Worm (Caenorhabditis elegans) whole organism, L2 larva: ENCODE data around the gene D2045.8.

Experiments
- C34F6.9 ChIP-seq: fragments of 150-350 bp; optimal IDR thresholded peaks from 2 replicates; lab custom pipeline; 2014; ENCODE audit warnings: missing biosample characterization, missing genetic modification characterization
- F13H6.1 ChIP-seq: sonication (generic microtip); optimal IDR thresholded peaks from 2 replicates; lab custom pipeline; 2016; ENCODE audit warnings: missing genetic modification characterization, missing compliant biosample characterization
- R02D3.7 ChIP-seq: fragments of 150-350 bp; optimal IDR thresholded peaks from 2 replicates; lab custom pipeline; 2014; ENCODE audit warnings: missing biosample characterization, missing genetic modification characterization
- Y55F3AM.14 ChIP-seq: fragments of 200-800 bp; sonication (Bioruptor generic); optimal IDR thresholded peaks from 2 replicates; lab custom pipeline; 2018; ENCODE audit warnings: mild to moderate bottlenecking, missing genetic modification characterization, missing compliant biosample characterization
- ZK546.5 ChIP-seq: sonication (generic microtip); optimal IDR thresholded peaks from 2 replicates; lab custom pipeline; 2017; ENCODE audit warnings: missing biosample characterization, missing genetic modification characterization
- alr-1 ChIP-seq: fragments of 150-350 bp; optimal IDR thresholded peaks from 2 replicates; lab custom pipeline; 2014; ENCODE audit warnings: missing biosample characterization, missing genetic modification characterization
- aly-2 ChIP-seq: fragments of 150-350 bp; optimal IDR thresholded peaks from 2 replicates; lab custom pipeline; 2014; ENCODE audit warnings: missing biosample characterization, missing genetic modification characterization
- blmp-1 ChIP-seq: sonication (generic microtip); optimal IDR thresholded peaks from 2 replicates; lab custom pipeline; 2017; ENCODE audit warnings: missing genetic modification characterization, mild to moderate bottlenecking, missing compliant biosample characterization, antibody characterized with exemption, moderate library complexity; ENCODE audit not compliant: insufficient read depth
- ceh-16 ChIP-seq: fragments of 150-350 bp; optimal IDR thresholded peaks from 2 replicates; lab custom pipeline; 2014; ENCODE audit warnings: missing biosample characterization, missing genetic modification characterization
- ceh-82 ChIP-seq: fragments of 150-350 bp; optimal IDR thresholded peaks from 2 replicates; lab custom pipeline; 2014; ENCODE audit warnings: missing biosample characterization, missing genetic modification characterization
- crh-2 ChIP-seq: sonication (generic microtip); optimal IDR thresholded peaks from 2 replicates; lab custom pipeline; 2017; ENCODE audit warnings: missing biosample characterization, missing genetic modification characterization
- dmd-4 ChIP-seq: sonication (generic microtip); optimal IDR thresholded peaks from 2 replicates; lab custom pipeline; 2017; ENCODE audit warnings: missing biosample characterization, missing genetic modification characterization
- egl-27 ChIP-seq: sonication (generic microtip); optimal IDR thresholded peaks from 3 replicates; lab custom pipeline; 2017; ENCODE audit warnings: missing biosample characterization, missing genetic modification reagents, missing genetic modification characterization
- elt-1 ChIP-seq: fragments of 150-350 bp; optimal IDR thresholded peaks from 2 replicates; lab custom pipeline; 2014; ENCODE audit warnings: missing biosample characterization, missing genetic modification characterization
- elt-3 ChIP-seq: sonication (generic microtip); optimal IDR thresholded peaks from 2 replicates; lab custom pipeline; 2017; ENCODE audit warnings: missing biosample characterization, missing genetic modification characterization
- fos-1 ChIP-seq: fragments of 150-350 bp; optimal IDR thresholded peaks from 2 replicates; lab custom pipeline; 2014; ENCODE audit warnings: missing biosample characterization, missing genetic modification characterization
- lin-11 ChIP-seq: fragments of 150-350 bp; sonication (generic microtip); optimal IDR thresholded peaks from 2 replicates; lab custom pipeline; 2014; ENCODE audit warnings: missing biosample characterization, missing genetic modification characterization, inconsistent platforms, mixed read lengths
- lin-13 ChIP-seq: fragments of 150-350 bp; optimal IDR thresholded peaks from 2 replicates; lab custom pipeline; 2014; ENCODE audit warnings: missing biosample characterization, missing genetic modification reagents, missing genetic modification characterization
- lin-39 ChIP-seq: fragments of 150-350 bp; optimal IDR thresholded peaks from 2 replicates; lab custom pipeline; 2014; ENCODE audit warnings: missing biosample characterization, missing genetic modification reagents, missing genetic modification characterization
- lsy-2 ChIP-seq, 2 experiments: fragments of 150-350 bp in 1 of 2; sonication (generic microtip) in 1 of 2; optimal IDR thresholded peaks; 2 replicates each; lab custom pipeline; 2014 to 2017; ENCODE audit warnings: missing biosample characterization in 2 of 2, missing genetic modification characterization in 2 of 2
- mab-5 ChIP-seq: fragments of 150-350 bp; optimal IDR thresholded peaks from 2 replicates; lab custom pipeline; 2014; ENCODE audit warnings: missing biosample characterization, missing genetic modification characterization
- mbf-1 ChIP-seq: sonication (generic microtip); optimal IDR thresholded peaks from 2 replicates; lab custom pipeline; 2017; ENCODE audit warnings: missing biosample characterization, missing genetic modification characterization
- mdl-1 ChIP-seq, 2 experiments: fragments of 150-350 bp in 1 of 2; sonication (generic microtip) in 1 of 2; optimal IDR thresholded peaks; 2 replicates each; lab custom pipeline; 2017; ENCODE audit warnings: missing biosample characterization in 2 of 2, missing genetic modification characterization in 2 of 2
- nhr-10 ChIP-seq: sonication (generic microtip); optimal IDR thresholded peaks from 2 replicates; lab custom pipeline; 2017; ENCODE audit warnings: missing biosample characterization, missing genetic modification characterization
- nhr-11 ChIP-seq: fragments of 150-350 bp; optimal IDR thresholded peaks from 2 replicates; lab custom pipeline; 2014; ENCODE audit warnings: missing biosample characterization, missing genetic modification characterization
- nhr-12 ChIP-seq: fragments of 150-350 bp; optimal IDR thresholded peaks from 2 replicates; lab custom pipeline; 2014; ENCODE audit warnings: missing biosample characterization, missing genetic modification characterization
- nhr-129 ChIP-seq: fragments of 150-350 bp; optimal IDR thresholded peaks from 2 replicates; lab custom pipeline; 2014; ENCODE audit warnings: missing biosample characterization, missing genetic modification characterization
- nhr-21 ChIP-seq: fragments of 150-350 bp; optimal IDR thresholded peaks from 2 replicates; lab custom pipeline; 2014; ENCODE audit warnings: missing biosample characterization, missing genetic modification characterization
- nhr-237 ChIP-seq: fragments of 150-350 bp; optimal IDR thresholded peaks from 2 replicates; lab custom pipeline; 2014; ENCODE audit warnings: missing biosample characterization, missing genetic modification characterization
- nhr-25 ChIP-seq: fragments of 150-350 bp; sonication (generic microtip); optimal IDR thresholded peaks from 3 replicates; lab custom pipeline; 2014; ENCODE audit warnings: missing biosample characterization, missing genetic modification characterization
- nhr-6 ChIP-seq: fragments of 150-350 bp; optimal IDR thresholded peaks from 2 replicates; lab custom pipeline; 2014; ENCODE audit warnings: missing biosample characterization, missing genetic modification characterization
- peb-1 ChIP-seq: fragments of 150-350 bp; optimal IDR thresholded peaks from 2 replicates; lab custom pipeline; 2014; ENCODE audit warnings: missing biosample characterization, missing genetic modification characterization
- sem-4 ChIP-seq: fragments of 150-350 bp; optimal IDR thresholded peaks from 2 replicates; lab custom pipeline; 2014; ENCODE audit warnings: missing biosample characterization, missing genetic modification reagents, missing genetic modification characterization
- skn-1 ChIP-seq: sonication (generic microtip); optimal IDR thresholded peaks from 2 replicates; lab custom pipeline; 2017; ENCODE audit warnings: missing biosample characterization, missing genetic modification characterization
- sma-3 ChIP-seq: sonication (generic microtip); optimal IDR thresholded peaks from 2 replicates; lab custom pipeline; 2016; ENCODE audit warnings: missing genetic modification reagents, missing genetic modification characterization, missing compliant biosample characterization
- sma-9 ChIP-seq, 2 experiments: fragments of 150-350 bp in 1 of 2; sonication (generic microtip) in 1 of 2; optimal IDR thresholded peaks; 2 replicates each; lab custom pipeline; 2014 to 2016; ENCODE audit warnings: missing genetic modification characterization in 2 of 2, mild to moderate bottlenecking in 1 of 2, missing biosample characterization in 1 of 2, missing compliant biosample characterization in 1 of 2, missing genetic modification reagents in 1 of 2, moderate library complexity in 1 of 2
- snpc-4 ChIP-seq: fragments of 150-350 bp; optimal IDR thresholded peaks from 2 replicates; lab custom pipeline; 2014; ENCODE audit warnings: missing biosample characterization, missing genetic modification characterization
- unc-55 ChIP-seq: fragments of 150-350 bp; sonication (generic microtip); optimal IDR thresholded peaks from 3 replicates; lab custom pipeline; 2014; ENCODE audit warnings: missing biosample characterization, missing genetic modification reagents, missing genetic modification characterization
- zag-1 ChIP-seq: fragments of 150-350 bp; optimal IDR thresholded peaks from 2 replicates; lab custom pipeline; 2014; ENCODE audit warnings: missing biosample characterization, missing genetic modification characterization
- ztf-4 ChIP-seq: fragments of 150-350 bp; optimal IDR thresholded peaks from 2 replicates; lab custom pipeline; 2014; ENCODE audit warnings: missing biosample characterization, missing genetic modification characterization

Gene D2045.8

ce11 chrIII:10463653-10464052, 18.4 kb upstream of the D2045.8 start:
- TF ChIP-seq blmp-1 (tag; lab: Kevin White, UChicago), result peak; percentile 17
- TF ChIP-seq skn-1 (tag; lab: Kevin White, UChicago), result peak; percentile 3
- no peak for TF ChIP-seq nhr-10 (tag; lab: Kevin White, UChicago)
- TF ChIP-seq nhr-129 (tag; lab: Kevin White, UChicago), result peak; percentile 77
- no peak for TF ChIP-seq Y55F3AM.14
- no peak for TF ChIP-seq zag-1 (tag; lab: Kevin White, UChicago)
- no peak for TF ChIP-seq ztf-4 (tag; lab: Kevin White, UChicago)
- TF ChIP-seq nhr-21 (tag; lab: Kevin White, UChicago), result peak; percentile 29
- TF ChIP-seq nhr-237 (tag; lab: Kevin White, UChicago), result no peak
- TF ChIP-seq snpc-4 (tag; lab: Kevin White, UChicago), result no peak
- TF ChIP-seq crh-2 (tag; lab: Kevin White, UChicago), result peak; percentile 43
- TF ChIP-seq ZK546.5 (tag; lab: Kevin White, UChicago), result no peak
- TF ChIP-seq peb-1 (tag; lab: Kevin White, UChicago), result no peak
- TF ChIP-seq lsy-2 (tag; optimal IDR thresholded peaks at IDR 0.05; lab: Kevin White, UChicago), result peak in 1 of 2 experiments; percentile 53
- peak; percentile 51 for TF ChIP-seq sma-3 (GFP tag; lab: Kevin White, UChicago)
- peak; percentile 40 for TF ChIP-seq C34F6.9 (tag; lab: Kevin White, UChicago)
- no peak for TF ChIP-seq alr-1 (tag; lab: Kevin White, UChicago)
- peak; percentile 68 for TF ChIP-seq nhr-25 (tag; lab: Kevin White, UChicago)
- TF ChIP-seq mab-5, result no peak
- peak; percentile 2 for TF ChIP-seq lin-13 (GFP tag; lab: Kevin White, UChicago)
- TF ChIP-seq F13H6.1 (tag; lab: Kevin White, UChicago), result peak; percentile 10
- no peak for TF ChIP-seq nhr-12 (tag; lab: Kevin White, UChicago)
- no peak for TF ChIP-seq nhr-11 (tag; lab: Kevin White, UChicago)
- peak; percentile 64 for TF ChIP-seq fos-1
- TF ChIP-seq sma-9 (GFP tag; optimal IDR thresholded peaks at IDR 0.05; lab: Kevin White, UChicago), result peak; percentile 12
- TF ChIP-seq sma-9 (tag; optimal IDR thresholded peaks at IDR 0.05; lab: Kevin White, UChicago), result no peak
- TF ChIP-seq mbf-1, result no peak
- no peak for TF ChIP-seq sem-4 (tag; lab: Kevin White, UChicago)
- no peak for TF ChIP-seq unc-55
- TF ChIP-seq, all 48 proteins: peak for 13

DNA sequence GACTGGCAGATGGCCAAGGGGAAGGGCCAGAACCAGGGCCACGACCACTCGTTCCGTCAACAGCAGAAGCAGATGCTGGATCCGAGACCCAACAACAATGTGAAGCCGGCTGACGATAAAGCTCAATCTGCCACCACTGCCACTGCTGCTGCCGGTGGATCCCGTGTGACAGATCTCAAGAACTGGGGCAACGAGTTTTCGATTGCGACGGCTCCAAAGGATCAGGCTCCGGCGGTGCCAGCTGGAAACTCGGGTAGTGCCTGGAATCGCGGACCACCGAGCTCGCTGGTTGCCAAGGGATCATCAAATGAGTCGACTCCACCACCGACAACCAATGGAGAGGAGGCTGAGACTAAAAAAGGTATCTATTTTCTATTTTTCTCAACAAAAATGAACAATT, 17.6 kb upstream of the D2045.8 start:
- no peak for TF ChIP-seq lin-13 (GFP tag; lab: Kevin White, UChicago)
- no peak for TF ChIP-seq nhr-237 (tag; lab: Kevin White, UChicago)
- TF ChIP-seq F13H6.1 (tag; lab: Kevin White, UChicago), result no peak
- TF ChIP-seq aly-2 (tag; lab: Kevin White, UChicago), result no peak
- TF ChIP-seq mdl-1 (tag; optimal IDR thresholded peaks at IDR 0.05; lab: Kevin White, UChicago), result no peak
- no peak for TF ChIP-seq ceh-82
- TF ChIP-seq zag-1 (tag; lab: Kevin White, UChicago), result no peak
- TF ChIP-seq mab-5, result no peak
- no peak for TF ChIP-seq R02D3.7 (tag; lab: Kevin White, UChicago)
- TF ChIP-seq blmp-1 (tag; lab: Kevin White, UChicago), result no peak
- no peak for TF ChIP-seq sma-9 (GFP tag; optimal IDR thresholded peaks at IDR 0.05; lab: Kevin White, UChicago)
- TF ChIP-seq sma-9 (tag; optimal IDR thresholded peaks at IDR 0.05; lab: Kevin White, UChicago), result no peak
- TF ChIP-seq lsy-2 (tag; optimal IDR thresholded peaks at IDR 0.05; lab: Kevin White, UChicago), result no peak
- no peak for TF ChIP-seq dmd-4 (tag; lab: Kevin White, UChicago)
- TF ChIP-seq, all 48 proteins: peak for 0

- TF ChIP-seq lin-39 (tag; lab: Kevin White, UChicago) (no peak), nhr-25 (tag; lab: Kevin White, UChicago) (no peak), sma-3 (GFP tag; lab: Kevin White, UChicago) (no peak), lin-11 (tag; lab: Kevin White, UChicago) (no peak), nhr-6 (tag; lab: Kevin White, UChicago) (no peak), mdl-1 (tag; optimal IDR thresholded peaks at IDR 0.05; lab: Kevin White, UChicago) (no peak), elt-1 (tag; lab: Kevin White, UChicago) (no peak), elt-3 (tag; lab: Kevin White, UChicago) (no peak), ceh-16 (tag; lab: Kevin White, UChicago) (no peak), nhr-21 (tag; lab: Kevin White, UChicago) (no peak), egl-27 (no peak), sma-9 (GFP tag; optimal IDR thresholded peaks at IDR 0.05; lab: Kevin White, UChicago) (no peak), sma-9 (tag; optimal IDR thresholded peaks at IDR 0.05; lab: Kevin White, UChicago) (no peak), nhr-12 (tag; lab: Kevin White, UChicago) (no peak), unc-55 (no peak)
Measured at ce11 chrIII:10469574-10470055, 12.5 kb upstream of the D2045.8 start, which contains the start of gene D2045.5. TSS of gene D2045.5 (minus strand) at chrIII:10469624.
